Fruit fly (Drosophila melanogaster) whole organism, embryonic: ENCODE results near the gene senju.

Source experiments
- Aef1 ChIP-seq: fragments of 200-800 bp; sonication (Bioruptor generic); IDR thresholded peaks from 3 replicates; pipeline ENCODE4 v1.3.6; 2022; ENCODE audit warnings: missing biosample characterization, missing genetic modification characterization
- CG10462 ChIP-seq: fragments of 200-800 bp; sonication (Bioruptor generic); optimal IDR thresholded peaks from 2 replicates; lab custom pipeline; 2016; ENCODE audit warnings: missing biosample characterization, missing genetic modification characterization
- CG12942 ChIP-seq: fragments of 200-800 bp; sonication (Bioruptor generic); optimal IDR thresholded peaks from 3 replicates; lab custom pipeline; 2016; ENCODE audit warnings: missing biosample characterization, missing genetic modification characterization
- CG15696 ChIP-seq: fragments of 200-800 bp; sonication (Bioruptor generic); optimal IDR thresholded peaks from 2 replicates; lab custom pipeline; 2019; ENCODE audit warnings: missing biosample characterization, mild to moderate bottlenecking, missing genetic modification characterization, moderate library complexity
- CG1602 ChIP-seq: fragments of 200-800 bp; sonication (Bioruptor generic); optimal IDR thresholded peaks from 3 replicates; lab custom pipeline; 2016; ENCODE audit warnings: missing biosample characterization, missing genetic modification characterization
- CG17385 ChIP-seq: fragments of 200-800 bp; sonication (Bioruptor generic); optimal IDR thresholded peaks from 3 replicates; lab custom pipeline; 2018; ENCODE audit warnings: missing biosample characterization, mild to moderate bottlenecking, missing genetic modification characterization
- CG17568 ChIP-seq: fragments of 200-800 bp; sonication (Bioruptor generic); optimal IDR thresholded peaks from 2 replicates; lab custom pipeline; 2018; ENCODE audit warnings: missing biosample characterization, mild to moderate bottlenecking, missing genetic modification characterization, moderate library complexity
- CG18476 ChIP-seq: fragments of 200-800 bp; sonication (Bioruptor generic); optimal IDR thresholded peaks from 2 replicates; lab custom pipeline; 2016; ENCODE audit warnings: missing biosample characterization, mild to moderate bottlenecking, missing genetic modification characterization
- CG18599 ChIP-seq: fragments of 200-800 bp; sonication (Bioruptor generic); optimal IDR thresholded peaks from 3 replicates; lab custom pipeline; 2017; ENCODE audit warnings: missing biosample characterization, missing genetic modification characterization, mild to moderate bottlenecking, moderate library complexity, missing genetic modification reagents
- CG34224 ChIP-seq: fragments of 200-800 bp; sonication (Bioruptor generic); IDR thresholded peaks from 3 replicates; pipeline ENCODE4 v1.3.6; 2022; ENCODE audit warnings: missing biosample characterization, missing genetic modification characterization; ENCODE audit not compliant: partially characterized antibody
- CG4360 ChIP-seq: fragments of 200-800 bp; sonication (Bioruptor generic); IDR thresholded peaks from 2 replicates; pipeline ENCODE4 v1.3.6; 2022; ENCODE audit warnings: missing biosample characterization, missing genetic modification characterization
- CG4404 ChIP-seq: fragments of 200-800 bp; sonication (Bioruptor generic); IDR thresholded peaks from 2 replicates; pipeline ENCODE4 v1.3.6; 2022; ENCODE audit warnings: missing biosample characterization, missing genetic modification characterization
- CG4820 ChIP-seq: fragments of 200-800 bp; sonication (Bioruptor generic); optimal IDR thresholded peaks from 3 replicates; lab custom pipeline; 2016; ENCODE audit warnings: missing biosample characterization, missing genetic modification characterization
- CG4854 ChIP-seq: fragments of 200-800 bp; sonication (Bioruptor generic); optimal IDR thresholded peaks from 2 replicates; lab custom pipeline; 2016; ENCODE audit warnings: missing biosample characterization, missing genetic modification characterization, inconsistent platforms
- CG6791 ChIP-seq: fragments of 200-800 bp; sonication (Bioruptor generic); IDR thresholded peaks from 3 replicates; pipeline ENCODE4 v1.3.6; 2022; ENCODE audit warnings: missing biosample characterization, missing genetic modification characterization; ENCODE audit not compliant: partially characterized antibody
- CG8478 ChIP-seq: fragments of >200 bp; optimal IDR thresholded peaks from 2 replicates; lab custom pipeline; 2018
- CG9215 ChIP-seq: fragments of 200-800 bp; sonication (Bioruptor generic); IDR thresholded peaks from 2 replicates; pipeline ENCODE4 v1.3.6; 2022; ENCODE audit warnings: missing biosample characterization, missing genetic modification characterization
- CHES-1-like ChIP-seq: fragments of 200-800 bp; sonication (Bioruptor generic); optimal IDR thresholded peaks from 2 replicates; lab custom pipeline; 2016; ENCODE audit warnings: missing biosample characterization, missing genetic modification characterization
- Deaf1 ChIP-seq: fragments of 200-800 bp; optimal IDR thresholded peaks from 3 replicates; lab custom pipeline; 2019; ENCODE audit warnings: missing biosample characterization, mild to moderate bottlenecking, missing genetic modification characterization, moderate library complexity
- Dfd ChIP-seq, 2 experiments: fragments of >200 bp; optimal IDR thresholded peaks; 2 replicates each; lab custom pipeline; 2017; ENCODE audit warnings: missing biosample characterization in 2 of 2, missing genetic modification characterization in 2 of 2
- Dip2 ChIP-seq: fragments of 200-800 bp; sonication (Bioruptor generic); IDR thresholded peaks from 2 replicates; pipeline ENCODE4 v1.3.6; 2022; ENCODE audit warnings: missing biosample characterization, missing genetic modification characterization
- Dll ChIP-seq: fragments of 200-800 bp; sonication (Bioruptor generic); IDR thresholded peaks from 4 replicates; pipeline ENCODE4 v1.3.6; 2022; ENCODE audit warnings: missing biosample characterization, missing genetic modification characterization; ENCODE audit not compliant: partially characterized antibody
- H2.0 ChIP-seq: fragments of 200-800 bp; sonication (Bioruptor generic); IDR thresholded peaks from 2 replicates; pipeline ENCODE4 v1.3.6; 2022; ENCODE audit warnings: missing biosample characterization, missing genetic modification characterization
- HmgD ChIP-seq: fragments of 200-800 bp; sonication (Bioruptor generic); optimal IDR thresholded peaks from 3 replicates; lab custom pipeline; 2016; ENCODE audit warnings: missing biosample characterization, missing genetic modification characterization
- Hmr ChIP-seq: fragments of 200-800 bp; sonication (Bioruptor generic); optimal IDR thresholded peaks from 3 replicates; lab custom pipeline; 2017; ENCODE audit warnings: mild to moderate bottlenecking, missing biosample characterization, missing genetic modification reagents, missing genetic modification characterization
- Hsf ChIP-seq: fragments of 200-800 bp; sonication (Bioruptor generic); optimal IDR thresholded peaks from 3 replicates; lab custom pipeline; 2016; ENCODE audit warnings: missing biosample characterization, missing genetic modification characterization
- MTF-1 ChIP-seq: fragments of 200-800 bp; sonication (Bioruptor generic); optimal IDR thresholded peaks from 2 replicates; lab custom pipeline; 2018; ENCODE audit warnings: missing biosample characterization, mild to moderate bottlenecking, missing genetic modification characterization, borderline replicate concordance
- Meics ChIP-seq: fragments of 200-800 bp; sonication (Bioruptor generic); optimal IDR thresholded peaks from 2 replicates; lab custom pipeline; 2017; ENCODE audit warnings: missing biosample characterization, mild to moderate bottlenecking, missing genetic modification characterization
- NfI ChIP-seq: fragments of 200-800 bp; sonication (Bioruptor generic); optimal IDR thresholded peaks from 3 replicates; lab custom pipeline; 2018; ENCODE audit warnings: missing biosample characterization, mild to moderate bottlenecking, missing genetic modification characterization, moderate library complexity
- Oli ChIP-seq: fragments of 200-800 bp; sonication (Bioruptor generic); optimal IDR thresholded peaks from 2 replicates; lab custom pipeline; 2018; ENCODE audit warnings: missing biosample characterization, mild to moderate bottlenecking, missing genetic modification characterization, moderate library complexity
- Scr ChIP-seq: fragments of 200-800 bp; sonication (Bioruptor generic); IDR thresholded peaks from 2 replicates; pipeline ENCODE4 v1.3.6; 2022; ENCODE audit warnings: missing biosample characterization, missing genetic modification characterization; ENCODE audit not compliant: partially characterized antibody
- Sry-δ ChIP-seq: fragments of 200-800 bp; sonication (Bioruptor generic); optimal IDR thresholded peaks from 2 replicates; lab custom pipeline; 2016; ENCODE audit warnings: missing biosample characterization, missing genetic modification characterization
- Taf1 ChIP-seq: fragments of 200-800 bp; sonication (Bioruptor generic); IDR thresholded peaks from 2 replicates; pipeline ENCODE4 v1.3.6; 2022; ENCODE audit warnings: missing biosample characterization, missing genetic modification characterization
- Xrp1 ChIP-seq: fragments of 200-800 bp; sonication (Bioruptor generic); IDR thresholded peaks from 2 replicates; pipeline ENCODE4 v1.3.6; 2022; ENCODE audit warnings: missing biosample characterization, missing genetic modification characterization
- aop ChIP-seq: fragments of 200-800 bp; sonication (Bioruptor generic); IDR thresholded peaks from 2 replicates; pipeline ENCODE4 v1.3.6; 2022; ENCODE audit warnings: missing biosample characterization, missing genetic modification characterization
- corto ChIP-seq: fragments of 200-800 bp; sonication (Bioruptor generic); optimal IDR thresholded peaks from 2 replicates; lab custom pipeline; 2016; ENCODE audit warnings: missing biosample characterization, mild to moderate bottlenecking, missing genetic modification characterization, moderate library complexity
- croc ChIP-seq: fragments of 200-800 bp; sonication (Bioruptor generic); conservative IDR thresholded peaks from 3 replicates; pipeline ENCODE4 v1.3.6; 2022; ENCODE audit warnings: missing biosample characterization, missing genetic modification characterization
- cwo ChIP-seq: fragments of 200-800 bp; sonication (Bioruptor generic); optimal IDR thresholded peaks from 3 replicates; lab custom pipeline; 2017; ENCODE audit warnings: missing biosample characterization, missing genetic modification characterization, mild to moderate bottlenecking, moderate library complexity, missing genetic modification reagents
- fru ChIP-seq: fragments of >200 bp; optimal IDR thresholded peaks from 2 replicates; lab custom pipeline; 2017
- gce ChIP-seq: fragments of 200-800 bp; sonication (Bioruptor generic); IDR thresholded peaks from 3 replicates; pipeline ENCODE4 v1.3.6; 2022; ENCODE audit warnings: missing biosample characterization, missing genetic modification characterization
- grau ChIP-seq: fragments of 200-800 bp; optimal IDR thresholded peaks from 3 replicates; lab custom pipeline; 2019; ENCODE audit warnings: missing biosample characterization, mild to moderate bottlenecking, missing genetic modification characterization, moderate library complexity
- ham ChIP-seq: fragments of 200-800 bp; sonication (Bioruptor generic); IDR thresholded peaks from 2 replicates; pipeline ENCODE4 v1.3.6; 2022; ENCODE audit warnings: missing biosample characterization, missing genetic modification characterization
- her ChIP-seq: fragments of 200-800 bp; sonication (Bioruptor generic); optimal IDR thresholded peaks from 2 replicates; lab custom pipeline; 2016; ENCODE audit warnings: missing biosample characterization, missing genetic modification characterization
- nerfin-1 ChIP-seq: fragments of 200-800 bp; sonication (Bioruptor generic); optimal IDR thresholded peaks from 3 replicates; lab custom pipeline; 2019; ENCODE audit warnings: missing biosample characterization, mild to moderate bottlenecking, missing genetic modification characterization, moderate library complexity
- scrt ChIP-seq: fragments of 200-800 bp; sonication (Bioruptor generic); optimal IDR thresholded peaks from 2 replicates; lab custom pipeline; 2018; ENCODE audit warnings: missing biosample characterization, mild to moderate bottlenecking, missing genetic modification characterization, moderate library complexity
- sens-2 ChIP-seq: fragments of 200-800 bp; sonication (Bioruptor generic); IDR thresholded peaks from 2 replicates; pipeline ENCODE4 v1.3.6; 2022; ENCODE audit warnings: missing biosample characterization, missing genetic modification characterization
- tin ChIP-seq: fragments of 200-800 bp; sonication (Bioruptor generic); optimal IDR thresholded peaks from 3 replicates; lab custom pipeline; 2016; ENCODE audit warnings: missing biosample characterization, missing genetic modification characterization
- tll ChIP-seq, 2 experiments: fragments of 200-800 bp in 1 of 2; fragments of >200 bp in 1 of 2; sonication (Bioruptor generic) in 1 of 2; optimal IDR thresholded peaks; 2 replicates each; lab custom pipeline; 2017 to 2019; ENCODE audit warnings: missing biosample characterization in 2 of 2, missing genetic modification characterization in 2 of 2, mild to moderate bottlenecking in 1 of 2, moderate library complexity in 1 of 2
- tx ChIP-seq: fragments of 200-800 bp; sonication (Bioruptor generic); optimal IDR thresholded peaks from 2 replicates; lab custom pipeline; 2016; ENCODE audit warnings: missing biosample characterization, missing genetic modification characterization
- unpg ChIP-seq: fragments of 200-800 bp; sonication (Bioruptor generic); optimal IDR thresholded peaks from 3 replicates; lab custom pipeline; 2018; ENCODE audit warnings: missing biosample characterization, mild to moderate bottlenecking, missing genetic modification characterization, moderate library complexity
- vvl ChIP-seq: fragments of 200-800 bp; sonication (Bioruptor generic); IDR thresholded peaks from 2 replicates; pipeline ENCODE4 v1.3.6; 2022; ENCODE audit warnings: missing biosample characterization, missing genetic modification characterization
- zen ChIP-seq: fragments of 200-800 bp; sonication (Bioruptor generic); optimal IDR thresholded peaks from 3 replicates; lab custom pipeline; 2018; ENCODE audit warnings: missing biosample characterization, mild to moderate bottlenecking, missing genetic modification characterization, moderate library complexity

senju gene

dm6 chr2L:5096761-5097160 lies 44.1 kb downstream of the senju start (continued):
- TF ChIP-seq CG12942 (GFP tag; lab: Kevin White, UChicago) (no peak), Sry-δ (no peak), Hmr (peak; percentile 55), Scr (GFP tag; lab: Robert Waterston, UW) (no peak), HmgD (GFP tag; lab: Kevin White, UChicago) (no peak), MTF-1 (peak; percentile 63), gce (GFP tag; lab: Robert Waterston, UW) (no peak), Dip2 (no peak), ham (GFP tag; lab: Robert Waterston, UW) (no peak), croc (GFP tag; lab: Robert Waterston, UW) (no peak), tx (GFP tag; lab: Kevin White, UChicago) (no peak), CG1602 (GFP tag; lab: Kevin White, UChicago) (no peak), CG9215 (no peak), CG17385 (GFP tag; lab: Kevin White, UChicago) (peak; percentile 36), CG4404 (GFP tag; lab: Robert Waterston, UW) (no peak), nerfin-1 (tag; lab: Kevin White, UChicago) (peak; percentile 53), fru (lab: Kevin White, UChicago) (no peak), tin (GFP tag; lab: Kevin White, UChicago) (no peak), corto (GFP tag; lab: Kevin White, UChicago) (no peak), unpg (peak; percentile 24), CG10462 (GFP tag; lab: Kevin White, UChicago) (no peak), CG4360 (GFP tag; lab: Robert Waterston, UW) (0 out of 2 replicates have a peak, but pooled peaks have one; percentile 25), scrt (GFP tag; lab: Kevin White, UChicago) (peak; percentile 55), CG17568 (peak; percentile 24), aop (no peak), CG15696 (tag; lab: Kevin White, UChicago) (no peak), NfI (GFP tag; lab: Kevin White, UChicago) (peak; percentile 40), Dll (no peak), Oli (tag; lab: Kevin White, UChicago) (no peak), H2.0 (GFP tag; lab: Robert Waterston, UW) (no peak), Hsf (GFP tag; lab: Kevin White, UChicago) (no peak), Meics (GFP tag; lab: Kevin White, UChicago) (peak; percentile 69), Dfd (GFP tag; optimal IDR thresholded peaks at IDR 0.05; lab: Kevin White, UChicago) (no peak), Aef1 (GFP tag; lab: Robert Waterston, UW) (no peak), CG4854 (GFP tag; lab: Kevin White, UChicago) (no peak), CG18476 (no peak), tll (GFP tag; optimal IDR thresholded peaks at IDR 0.05; lab: Kevin White, UChicago) (no peak), CG8478 (lab: Kevin White, UChicago) (no peak), vvl (peak; percentile 33; the same call in 1 of the 2 replicates), CHES-1-like (GFP tag; lab: Kevin White, UChicago) (no peak), CG34224 (no peak), CG18599 (GFP tag; lab: Kevin White, UChicago) (peak; percentile 81), Xrp1 (no peak), sens-2 (GFP tag; lab: Robert Waterston, UW) (no peak), zen (tag; lab: Kevin White, UChicago) (no peak), her (GFP tag; lab: Kevin White, UChicago) (peak; percentile 16), cwo (GFP tag; lab: Kevin White, UChicago) (peak; percentile 39), grau (no peak), Taf1 (GFP tag; lab: Robert Waterston, UW) (no peak), CG4820 (no peak), CG6791 (GFP tag; lab: Robert Waterston, UW) (no peak), Deaf1 (tag; lab: Kevin White, UChicago) (peak; percentile 16)
